Worm (Caenorhabditis elegans) whole organism, early embryonic: ENCODE data around the gene F10E7.6.

ENCODE experiments used
- aly-1 ChIP-seq: sonication (generic microtip); optimal IDR thresholded peaks from 2 replicates; lab custom pipeline; 2016; ENCODE audit warnings: missing genetic modification characterization, missing compliant biosample characterization
- ama-1 ChIP-seq: fragments of 150-350 bp; optimal IDR thresholded peaks from 2 replicates; lab custom pipeline; 2014
- ceh-13 ChIP-seq: fragments of 200-800 bp; sonication (Bioruptor generic); optimal IDR thresholded peaks from 2 replicates; lab custom pipeline; 2018; ENCODE audit warnings: mild to moderate bottlenecking, missing genetic modification characterization, missing compliant biosample characterization
- ceh-36 ChIP-seq: sonication (generic microtip); optimal IDR thresholded peaks from 2 replicates; lab custom pipeline; 2016; ENCODE audit warnings: missing genetic modification characterization, inconsistent platforms, missing compliant biosample characterization
- ets-7 ChIP-seq: sonication (generic microtip); optimal IDR thresholded peaks from 2 replicates; lab custom pipeline; 2016; ENCODE audit warnings: missing genotype, missing genetic modification characterization, missing compliant biosample characterization
- flt-1 ChIP-seq: fragments of 200-800 bp; sonication (Bioruptor generic); IDR thresholded peaks from 2 replicates; pipeline ENCODE4 v1.3.6; 2022; ENCODE audit warnings: missing genetic modification characterization, missing compliant biosample characterization
- hmbx-1 ChIP-seq: sonication (generic microtip); optimal IDR thresholded peaks from 2 replicates; lab custom pipeline; 2016; ENCODE audit warnings: mild to moderate bottlenecking, missing genetic modification characterization, missing compliant biosample characterization
- hmg-4 ChIP-seq: fragments of 200-800 bp; sonication (Bioruptor generic); optimal IDR thresholded peaks from 2 replicates; lab custom pipeline; 2018; ENCODE audit warnings: mild to moderate bottlenecking, missing genetic modification characterization, missing compliant biosample characterization
- scrt-1 ChIP-seq: fragments of 200-800 bp; sonication (Bioruptor generic); IDR thresholded peaks from 2 replicates; pipeline ENCODE4 v1.3.6; 2022; ENCODE audit warnings: missing genetic modification characterization, missing compliant biosample characterization
- sea-1 ChIP-seq: fragments of 200-800 bp; sonication (Bioruptor generic); conservative IDR thresholded peaks from 2 replicates; pipeline ENCODE4 v1.3.6; 2022; ENCODE audit warnings: missing genetic modification characterization, missing compliant biosample characterization
- tbx-11 ChIP-seq: fragments of 200-800 bp; sonication (Bioruptor generic); IDR thresholded peaks from 2 replicates; pipeline ENCODE4 v1.3.6; 2022; ENCODE audit warnings: missing genetic modification characterization, missing compliant biosample characterization
- tra-4 ChIP-seq: sonication (generic microtip); optimal IDR thresholded peaks from 2 replicates; lab custom pipeline; 2017; ENCODE audit warnings: missing genetic modification characterization, missing compliant biosample characterization

Gene F10E7.6

DNA sequence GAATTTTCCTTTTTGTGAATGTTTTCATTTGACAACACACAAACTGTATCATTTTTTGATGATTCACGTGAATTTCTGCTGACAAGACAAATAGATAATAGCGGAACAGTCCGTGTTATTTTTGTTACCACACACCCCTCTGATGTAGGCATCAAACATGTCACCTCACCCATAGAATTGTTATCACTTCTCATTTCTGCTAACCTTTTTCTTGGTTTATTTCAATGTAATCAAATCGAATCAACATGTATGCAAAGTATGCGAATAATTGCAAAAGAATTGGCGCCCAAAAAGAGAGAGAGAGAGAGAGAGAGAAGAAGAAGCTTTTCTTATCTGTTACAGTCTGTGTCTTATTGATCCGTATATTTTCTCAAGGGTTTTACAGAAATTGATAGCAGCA, 44.5 kb downstream of the F10E7.6 start:
- TF ChIP-seq ets-7 (tag; lab: Kevin White, UChicago) (no peak), ama-1 (no peak), flt-1 (GFP tag; lab: Robert Waterston, UW) (no peak), sea-1 (GFP tag; lab: Robert Waterston, UW) (no peak), hmg-4 (GFP tag; lab: Kevin White, UChicago) (no peak), scrt-1 (GFP tag; lab: Robert Waterston, UW) (no peak), aly-1 (tag; lab: Kevin White, UChicago) (no peak), hmbx-1 (tag; lab: Kevin White, UChicago) (no peak), ceh-13 (GFP tag; lab: Kevin White, UChicago) (no peak)

- TF ChIP-seq ets-7 (tag; lab: Kevin White, UChicago) (no peak), ama-1 (no peak), tbx-11 (GFP tag; lab: Robert Waterston, UW) (no peak), flt-1 (GFP tag; lab: Robert Waterston, UW) (no peak), tra-4 (tag; lab: Kevin White, UChicago) (no peak), hmg-4 (GFP tag; lab: Kevin White, UChicago) (no peak), ceh-36 (tag; lab: Kevin White, UChicago) (no peak), sea-1 (GFP tag; lab: Robert Waterston, UW) (no peak), aly-1 (tag; lab: Kevin White, UChicago) (no peak)
Measured at ce11 chrII:7161512-7161911, 48.6 kb downstream of the F10E7.6 start, which contains the start of gene C27H5.12. C27H5.12 (minus strand) TSS chrII:7161612.
